Worm (Caenorhabditis elegans) whole organism, mixed stage, embryonic: ENCODE results near the gene lec-10.

Source experiments
- M03D4.4 ChIP-seq: sonication (generic microtip); optimal IDR thresholded peaks from 2 replicates; lab custom pipeline; 2017; ENCODE audit warnings: mild to moderate bottlenecking, missing genetic modification characterization, missing compliant biosample characterization
- bed-3 ChIP-seq: fragments of 200-800 bp; sonication (Bioruptor generic); optimal IDR thresholded peaks from 3 replicates; lab custom pipeline; 2018; ENCODE audit warnings: mild to moderate bottlenecking, missing genetic modification characterization, moderate library complexity, missing compliant biosample characterization
- blmp-1 ChIP-seq: fragments of 150-350 bp; optimal IDR thresholded peaks from 2 replicates; lab custom pipeline; 2014; ENCODE audit warnings: missing biosample characterization, missing genetic modification characterization
- ceh-39 ChIP-seq: fragments of 150-350 bp; optimal IDR thresholded peaks from 2 replicates; lab custom pipeline; 2014; ENCODE audit warnings: missing biosample characterization, missing genetic modification characterization
- ceh-83 ChIP-seq: fragments of 200-800 bp; sonication (Bioruptor generic); optimal IDR thresholded peaks from 2 replicates; lab custom pipeline; 2018; ENCODE audit warnings: mild to moderate bottlenecking, missing genetic modification characterization, missing compliant biosample characterization
- cnd-1 ChIP-seq: fragments of 200-800 bp; sonication (Bioruptor generic); optimal IDR thresholded peaks from 2 replicates; lab custom pipeline; 2018; ENCODE audit warnings: mild to moderate bottlenecking, missing genetic modification characterization, missing compliant biosample characterization
- drap-1 ChIP-seq: fragments of 200-800 bp; sonication (Bioruptor generic); optimal IDR thresholded peaks from 3 replicates; lab custom pipeline; 2018; ENCODE audit warnings: mild to moderate bottlenecking, missing genetic modification characterization, missing compliant biosample characterization
- elt-1 ChIP-seq: sonication (generic microtip); optimal IDR thresholded peaks from 2 replicates; lab custom pipeline; 2017; ENCODE audit warnings: missing genetic modification characterization, mild to moderate bottlenecking, missing compliant biosample characterization, antibody characterized with exemption, moderate library complexity, borderline replicate concordance; ENCODE audit not compliant: insufficient read depth
- elt-3 ChIP-seq: fragments of 150-350 bp; optimal IDR thresholded peaks from 2 replicates; lab custom pipeline; 2014; ENCODE audit warnings: missing biosample characterization, missing genetic modification characterization
- flh-1 ChIP-seq: fragments of 200-800 bp; sonication (Bioruptor generic); optimal IDR thresholded peaks from 2 replicates; lab custom pipeline; 2018; ENCODE audit warnings: mild to moderate bottlenecking, missing genetic modification characterization, moderate library complexity, missing compliant biosample characterization
- ham-2 ChIP-seq: fragments of 200-800 bp; sonication (Bioruptor generic); optimal IDR thresholded peaks from 2 replicates; lab custom pipeline; 2018; ENCODE audit warnings: mild to moderate bottlenecking, missing genetic modification characterization, missing compliant biosample characterization
- hlh-1 ChIP-seq: fragments of 150-350 bp; optimal IDR thresholded peaks from 2 replicates; lab custom pipeline; 2014; ENCODE audit warnings: missing biosample characterization, missing genetic modification reagents, missing genetic modification characterization
- lin-13 ChIP-seq: fragments of 150-350 bp; optimal IDR thresholded peaks from 2 replicates; lab custom pipeline; 2014; ENCODE audit warnings: missing biosample characterization, missing genetic modification characterization
- lin-32 ChIP-seq: fragments of 200-800 bp; sonication (Bioruptor generic); optimal IDR thresholded peaks from 2 replicates; lab custom pipeline; 2018; ENCODE audit warnings: mild to moderate bottlenecking, missing genetic modification characterization, missing compliant biosample characterization
- lsy-2 ChIP-seq: fragments of 150-350 bp; optimal IDR thresholded peaks from 2 replicates; lab custom pipeline; 2014; ENCODE audit warnings: missing biosample characterization, missing genetic modification characterization
- mab-5 ChIP-seq: fragments of 150-350 bp; optimal IDR thresholded peaks from 2 replicates; lab custom pipeline; 2014; ENCODE audit warnings: missing biosample characterization, missing genetic modification characterization
- mep-1 ChIP-seq: fragments of 150-350 bp; optimal IDR thresholded peaks from 2 replicates; lab custom pipeline; 2017; ENCODE audit warnings: missing biosample characterization, missing genetic modification reagents, missing genetic modification characterization, inconsistent platforms
- mls-2 ChIP-seq: sonication (generic microtip); optimal IDR thresholded peaks from 2 replicates; lab custom pipeline; 2016; ENCODE audit warnings: mild to moderate bottlenecking, missing genetic modification characterization, moderate library complexity, missing compliant biosample characterization
- nhr-12 ChIP-seq: fragments of 150-350 bp; optimal IDR thresholded peaks from 2 replicates; lab custom pipeline; 2014; ENCODE audit warnings: missing biosample characterization, missing genetic modification characterization
- nhr-2 ChIP-seq: fragments of 150-350 bp; optimal IDR thresholded peaks from 2 replicates; lab custom pipeline; 2014; ENCODE audit warnings: missing biosample characterization, missing genetic modification characterization
- nhr-237 ChIP-seq: fragments of 150-350 bp; optimal IDR thresholded peaks from 2 replicates; lab custom pipeline; 2014; ENCODE audit warnings: missing biosample characterization, missing genetic modification characterization
- nhr-28 ChIP-seq: fragments of 150-350 bp; optimal IDR thresholded peaks from 2 replicates; lab custom pipeline; 2014; ENCODE audit warnings: missing biosample characterization, missing genetic modification characterization
- nhr-76 ChIP-seq: sonication (generic microtip); optimal IDR thresholded peaks from 2 replicates; lab custom pipeline; 2017; ENCODE audit warnings: missing biosample characterization, missing genetic modification characterization
- pha-4 ChIP-seq: fragments of 150-350 bp; optimal IDR thresholded peaks from 2 replicates; lab custom pipeline; 2018; ENCODE audit warnings: missing biosample characterization, missing genetic modification reagents, missing genetic modification characterization
- sem-2 ChIP-seq: fragments of 200-800 bp; sonication (Bioruptor generic); optimal IDR thresholded peaks from 2 replicates; lab custom pipeline; 2018; ENCODE audit warnings: mild to moderate bottlenecking, missing genetic modification characterization, missing compliant biosample characterization
- snpc-4 ChIP-seq: fragments of 150-350 bp; optimal IDR thresholded peaks from 2 replicates; lab custom pipeline; 2014; ENCODE audit warnings: missing biosample characterization, missing genetic modification characterization
- sptf-1 ChIP-seq: sonication (generic microtip); optimal IDR thresholded peaks from 2 replicates; lab custom pipeline; 2017; ENCODE audit warnings: mild to moderate bottlenecking, missing genetic modification characterization, moderate library complexity, missing compliant biosample characterization
- unc-39 ChIP-seq: fragments of 150-350 bp; optimal IDR thresholded peaks from 2 replicates; lab custom pipeline; 2014; ENCODE audit warnings: missing biosample characterization, missing genetic modification characterization
- zip-8 ChIP-seq: fragments of 150-350 bp; optimal IDR thresholded peaks from 2 replicates; lab custom pipeline; 2014; ENCODE audit warnings: missing biosample characterization, missing genetic modification characterization
- ztf-11 ChIP-seq: fragments of 150-350 bp; optimal IDR thresholded peaks from 2 replicates; lab custom pipeline; 2014; ENCODE audit warnings: missing biosample characterization, missing genetic modification characterization

The lec-10 gene

DNA sequence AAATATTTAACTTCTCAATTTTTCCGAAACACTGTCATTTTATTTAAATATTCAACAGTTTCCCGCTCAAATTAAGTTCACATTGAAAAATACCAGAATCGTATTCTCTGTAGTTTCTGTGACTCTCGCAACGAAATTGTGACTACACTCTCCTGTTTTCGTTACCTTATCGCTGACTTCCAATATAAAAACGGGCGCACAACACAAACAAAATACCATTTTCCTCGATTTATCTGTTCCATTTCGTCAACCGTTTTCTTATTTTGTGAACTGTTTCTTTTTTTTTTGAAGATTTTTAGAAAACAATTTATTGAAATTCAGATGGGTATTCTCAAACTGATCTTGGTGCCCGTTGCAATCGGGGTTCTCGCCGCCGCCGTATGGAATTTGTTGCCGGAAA, 10.0 kb upstream of the lec-10 start, which contains the start of gene W01A11.1:
Gene W01A11.1 (plus strand): TSS at position 322 of the 400 bp plus-strand sequence.
- no peak for TF ChIP-seq bed-3 (GFP tag; lab: Kevin White, UChicago)
- TF ChIP-seq ztf-11: no peak
- TF ChIP-seq blmp-1: no peak
- TF ChIP-seq M03D4.4 (tag; lab: Kevin White, UChicago): no peak
- TF ChIP-seq lsy-2 (tag; lab: Kevin White, UChicago): no peak
- no peak for TF ChIP-seq lin-32 (GFP tag; lab: Kevin White, UChicago)
- no peak for TF ChIP-seq lin-13
- no peak for TF ChIP-seq ceh-39 (tag; lab: Kevin White, UChicago)
- TF ChIP-seq nhr-237 (tag; lab: Kevin White, UChicago): no peak
- no peak for TF ChIP-seq ceh-83 (GFP tag; lab: Kevin White, UChicago)
- TF ChIP-seq elt-1 (tag; lab: Kevin White, UChicago): no peak
- no peak for TF ChIP-seq nhr-12 (tag; lab: Kevin White, UChicago)
- no peak for TF ChIP-seq unc-39 (tag; lab: Kevin White, UChicago)
- no peak for TF ChIP-seq nhr-2 (tag; lab: Kevin White, UChicago)
- no peak for TF ChIP-seq snpc-4 (tag; lab: Kevin White, UChicago)
- no peak for TF ChIP-seq cnd-1 (tag; lab: Kevin White, UChicago)
- TF ChIP-seq, all 35 proteins: peak for 0

DNA sequence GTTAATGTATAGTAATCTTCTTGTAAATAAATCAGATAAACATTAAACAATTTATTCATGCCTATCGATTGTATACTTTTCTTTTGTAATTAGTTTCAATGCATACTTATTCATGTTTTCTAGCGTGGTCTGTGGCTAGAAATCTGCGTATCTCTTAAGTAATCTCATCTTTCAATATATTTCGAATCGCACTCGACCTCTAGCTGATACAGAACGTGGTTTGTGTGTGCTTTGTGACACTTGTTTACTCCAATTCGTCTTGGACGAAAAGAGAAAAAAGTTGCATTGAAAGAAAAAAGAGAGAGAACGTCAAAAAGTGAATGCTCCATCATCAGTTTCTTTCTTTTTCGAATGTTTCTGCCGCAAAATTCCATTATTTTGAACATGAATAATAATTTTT, 9.5 kb upstream of the lec-10 start:
- TF ChIP-seq ztf-11 (no peak), nhr-76 (tag; lab: Kevin White, UChicago) (no peak), pha-4 (tag; lab: Kevin White, UChicago) (no peak), unc-39 (tag; lab: Kevin White, UChicago) (no peak), mep-1 (tag; lab: Kevin White, UChicago) (no peak), lin-13 (no peak), flh-1 (GFP tag; lab: Kevin White, UChicago) (no peak), ceh-39 (tag; lab: Kevin White, UChicago) (no peak), nhr-12 (tag; lab: Kevin White, UChicago) (no peak), lin-32 (GFP tag; lab: Kevin White, UChicago) (no peak), nhr-28 (tag; lab: Kevin White, UChicago) (no peak), mab-5 (tag; lab: Kevin White, UChicago) (no peak), elt-1 (tag; lab: Kevin White, UChicago) (no peak), zip-8 (tag; lab: Kevin White, UChicago) (no peak), M03D4.4 (tag; lab: Kevin White, UChicago) (no peak), drap-1 (GFP tag; lab: Kevin White, UChicago) (no peak), sptf-1 (tag; lab: Kevin White, UChicago) (no peak), bed-3 (GFP tag; lab: Kevin White, UChicago) (no peak)

DNA sequence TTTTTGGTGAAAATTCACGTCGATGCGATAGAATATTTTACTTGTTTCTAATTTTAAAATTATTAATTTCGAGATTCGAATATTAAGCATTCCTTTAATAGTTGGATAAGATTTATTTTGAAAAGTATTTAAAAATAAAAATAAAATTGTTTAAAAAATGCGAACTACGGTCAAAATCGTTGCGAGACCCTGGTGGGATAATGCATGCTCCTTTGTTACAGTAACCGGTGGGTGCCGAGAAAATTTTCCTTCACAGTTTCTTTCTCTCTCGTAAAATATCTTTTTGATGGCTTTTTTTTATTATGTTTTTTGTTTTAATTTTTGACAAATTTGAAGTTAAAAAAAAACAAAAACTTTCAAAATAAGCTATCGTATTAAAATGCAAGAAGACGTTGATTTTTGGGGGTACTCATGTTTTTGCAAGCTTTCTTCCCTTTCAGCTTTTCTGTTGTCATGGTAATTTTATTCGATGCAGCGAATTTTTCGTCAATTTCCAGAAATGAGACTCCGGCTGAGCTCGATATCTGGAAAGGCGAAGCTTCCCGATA, 7.8 kb upstream of the lec-10 start, which contains the start of gene dgtr-1:
Gene dgtr-1 (plus strand): TSS at position 498 of the 548 bp plus-strand sequence.
- no peak for TF ChIP-seq ceh-39 (tag; lab: Kevin White, UChicago)
- TF ChIP-seq lin-13: no peak
- no peak for TF ChIP-seq elt-1 (tag; lab: Kevin White, UChicago)
- TF ChIP-seq sem-2 (GFP tag; lab: Kevin White, UChicago): no peak
- no peak for TF ChIP-seq cnd-1 (tag; lab: Kevin White, UChicago)
- no peak for TF ChIP-seq sptf-1 (tag; lab: Kevin White, UChicago)
- no peak for TF ChIP-seq unc-39 (tag; lab: Kevin White, UChicago)
- no peak for TF ChIP-seq bed-3 (GFP tag; lab: Kevin White, UChicago)
- no peak for TF ChIP-seq nhr-76 (tag; lab: Kevin White, UChicago)
- no peak for TF ChIP-seq elt-3 (tag; lab: Kevin White, UChicago)
- TF ChIP-seq mls-2: no peak
- no peak for TF ChIP-seq mep-1 (tag; lab: Kevin White, UChicago)
- no peak for TF ChIP-seq pha-4 (tag; lab: Kevin White, UChicago)
- no peak for TF ChIP-seq nhr-28 (tag; lab: Kevin White, UChicago)
- no peak for TF ChIP-seq ham-2 (GFP tag; lab: Kevin White, UChicago)

DNA sequence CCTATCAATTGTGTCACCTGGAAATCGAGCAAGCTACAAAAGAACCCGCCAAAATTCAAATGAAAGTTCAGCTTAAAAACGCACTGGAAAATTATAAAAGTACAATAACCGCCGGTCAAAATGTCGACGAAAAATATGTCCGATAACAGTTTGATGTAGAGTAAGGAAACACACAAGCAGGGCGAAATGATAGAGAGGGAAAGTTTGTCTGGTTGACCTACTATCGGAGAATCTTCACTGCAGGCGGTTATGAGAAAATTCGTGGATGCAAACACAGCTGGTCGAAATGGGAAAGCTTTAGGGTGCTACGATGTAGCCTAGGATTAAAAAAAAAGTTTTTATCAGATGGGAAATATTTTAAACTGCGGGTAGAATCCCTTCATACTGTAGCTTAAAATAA, 6.4 kb upstream of the lec-10 start:
- TF ChIP-seq lin-32 (GFP tag; lab: Kevin White, UChicago): no peak
- no peak for TF ChIP-seq hlh-1 (tag; lab: Kevin White, UChicago)
- no peak for TF ChIP-seq flh-1 (GFP tag; lab: Kevin White, UChicago)
- no peak for TF ChIP-seq sptf-1 (tag; lab: Kevin White, UChicago)
- TF ChIP-seq blmp-1: no peak
- TF ChIP-seq nhr-2 (tag; lab: Kevin White, UChicago): no peak
- no peak for TF ChIP-seq ceh-83 (GFP tag; lab: Kevin White, UChicago)
- no peak for TF ChIP-seq elt-1 (tag; lab: Kevin White, UChicago)
- no peak for TF ChIP-seq bed-3 (GFP tag; lab: Kevin White, UChicago)
